Fruit fly (Drosophila melanogaster) whole organism, wandering third instar larva: ENCODE measurements around the gene CG10581.

Source experiments
- CrebA ChIP-seq: fragments of 200-800 bp; sonication (Bioruptor generic); optimal IDR thresholded peaks from 2 replicates; lab custom pipeline; 2016; ENCODE audit warnings: missing biosample characterization, mild to moderate bottlenecking, missing genetic modification characterization, borderline replicate concordance
- Dfd ChIP-seq: fragments of >200 bp; optimal IDR thresholded peaks from 2 replicates; lab custom pipeline; 2017; ENCODE audit warnings: missing biosample characterization, missing genetic modification characterization
- Hnf4 ChIP-seq: fragments of 200-800 bp; sonication (Bioruptor generic); optimal IDR thresholded peaks from 2 replicates; lab custom pipeline; 2016; ENCODE audit warnings: missing biosample characterization, mild to moderate bottlenecking, missing genetic modification characterization
- Mio ChIP-seq: sonication (Bioruptor generic); optimal IDR thresholded peaks from 2 replicates; lab custom pipeline; 2016; ENCODE audit warnings: missing biosample characterization, missing genetic modification characterization
- brk ChIP-seq: fragments of 200-800 bp; sonication (Bioruptor generic); optimal IDR thresholded peaks from 2 replicates; lab custom pipeline; 2016; ENCODE audit warnings: missing biosample characterization, mild to moderate bottlenecking, missing genetic modification characterization
- fru ChIP-seq: fragments of 200-800 bp; sonication (Bioruptor generic); optimal IDR thresholded peaks from 3 replicates; lab custom pipeline; 2016; ENCODE audit warnings: missing biosample characterization, mild to moderate bottlenecking, missing genetic modification characterization
- h ChIP-seq: fragments of 200-800 bp; sonication (Bioruptor generic); optimal IDR thresholded peaks from 3 replicates; lab custom pipeline; 2016; ENCODE audit warnings: missing biosample characterization, mild to moderate bottlenecking, missing genetic modification characterization
- pan ChIP-seq: fragments of >200 bp; optimal IDR thresholded peaks from 2 replicates; lab custom pipeline; 2017
- rgr ChIP-seq: fragments of 200-800 bp; sonication (Bioruptor generic); optimal IDR thresholded peaks from 3 replicates; lab custom pipeline; 2016; ENCODE audit warnings: missing biosample characterization, mild to moderate bottlenecking, missing genetic modification characterization
- tai ChIP-seq: sonication (Bioruptor generic); optimal IDR thresholded peaks from 2 replicates; lab custom pipeline; 2016; ENCODE audit warnings: missing biosample characterization, missing genetic modification characterization
- woc ChIP-seq: sonication (Bioruptor generic); optimal IDR thresholded peaks from 2 replicates; lab custom pipeline; 2016; ENCODE audit warnings: missing biosample characterization, mild to moderate bottlenecking, missing genetic modification characterization

dm6 chr3L:21037404-21037803 is 3.4 kb upstream of the CG10581 start:
- TF ChIP-seq rgr (peak; percentile 55), Dfd (no peak), tai (GFP tag; lab: Kevin White, UChicago) (no peak), fru (peak; percentile 16), h (peak; percentile 35), brk (GFP tag; lab: Kevin White, UChicago) (no peak), CrebA (no peak), Mio (no peak), woc (GFP tag; lab: Kevin White, UChicago) (no peak), pan (lab: Kevin White, UChicago) (no peak), Hnf4 (GFP tag; lab: Kevin White, UChicago) (peak; percentile 41)
